Worm (Caenorhabditis elegans) whole organism, early embryonic: ENCODE measurements around the gene Y51A2D.13.

ENCODE experiments used
- aly-1 ChIP-seq: sonication (generic microtip); optimal IDR thresholded peaks from 2 replicates; lab custom pipeline; 2016; ENCODE audit warnings: missing genetic modification characterization, missing compliant biosample characterization
- hmbx-1 ChIP-seq: sonication (generic microtip); optimal IDR thresholded peaks from 2 replicates; lab custom pipeline; 2016; ENCODE audit warnings: mild to moderate bottlenecking, missing genetic modification characterization, missing compliant biosample characterization
- hmg-4 ChIP-seq: fragments of 200-800 bp; sonication (Bioruptor generic); optimal IDR thresholded peaks from 2 replicates; lab custom pipeline; 2018; ENCODE audit warnings: mild to moderate bottlenecking, missing genetic modification characterization, missing compliant biosample characterization
- sea-1 ChIP-seq: fragments of 200-800 bp; sonication (Bioruptor generic); conservative IDR thresholded peaks from 2 replicates; pipeline ENCODE4 v1.3.6; 2022; ENCODE audit warnings: missing genetic modification characterization, missing compliant biosample characterization
- tbx-37 ChIP-seq: fragments of 200-800 bp; sonication (Bioruptor generic); conservative IDR thresholded peaks from 2 replicates; pipeline ENCODE4 v1.3.6; 2022; ENCODE audit warnings: missing genetic modification reagents, missing genetic modification characterization, missing compliant biosample characterization

DNA sequence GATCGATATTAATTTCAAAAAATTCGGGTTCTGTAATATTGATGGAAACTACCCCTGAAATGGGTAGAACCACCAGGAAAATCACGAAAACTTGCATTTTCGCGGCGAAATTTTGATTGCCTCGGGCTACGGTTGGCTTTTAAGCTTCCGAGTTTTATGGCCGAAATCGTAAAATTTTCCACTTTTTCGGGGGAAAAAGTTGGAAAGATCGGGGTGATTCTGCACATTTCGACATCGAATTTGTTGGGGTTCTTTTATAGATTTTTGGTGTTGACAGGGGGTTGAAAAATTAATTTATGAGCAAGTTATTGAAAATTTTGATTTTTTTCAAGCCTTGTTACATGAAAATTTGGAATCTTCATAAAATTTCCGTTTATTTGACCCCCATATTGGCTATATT, 25.8 kb downstream of the Y51A2D.13 start, which contains the start of gene Y51A2D.8:
- TF ChIP-seq hmbx-1 (tag; lab: Kevin White, UChicago): no peak
- TF ChIP-seq aly-1 (tag; lab: Kevin White, UChicago): no peak
- TF ChIP-seq tbx-37 (GFP tag; lab: Robert Waterston, UW): no peak
- no peak for TF ChIP-seq hmg-4 (GFP tag; lab: Kevin White, UChicago)
- TF ChIP-seq sea-1 (GFP tag; lab: Robert Waterston, UW): no peak
